Fruit fly (Drosophila melanogaster) whole organism, embryonic: ENCODE data around the gene Rab5.

ENCODE experiments used
- Aef1 ChIP-seq: fragments of 200-800 bp; sonication (Bioruptor generic); IDR thresholded peaks from 3 replicates; pipeline ENCODE4 v1.3.6; 2022; ENCODE audit warnings: missing biosample characterization, missing genetic modification characterization
- Atf6 ChIP-seq: fragments of 200-800 bp; sonication (Bioruptor generic); IDR thresholded peaks from 2 replicates; pipeline ENCODE4 v1.3.6; 2022; ENCODE audit warnings: missing biosample characterization, missing genetic modification characterization
- B-H1 ChIP-seq: fragments of 200-800 bp; sonication (Bioruptor generic); IDR thresholded peaks from 3 replicates; pipeline ENCODE4 v1.3.6; 2022; ENCODE audit warnings: missing biosample characterization, missing genetic modification characterization
- BEAF-32 ChIP-seq: fragments of 200-800 bp; sonication (Bioruptor generic); optimal IDR thresholded peaks from 3 replicates; lab custom pipeline; 2017; ENCODE audit warnings: missing biosample characterization, missing genetic modification characterization, mild to moderate bottlenecking, moderate library complexity, missing genetic modification reagents
- Blimp-1 ChIP-seq: fragments of 200-800 bp; sonication (Bioruptor generic); optimal IDR thresholded peaks from 3 replicates; lab custom pipeline; 2018; ENCODE audit warnings: missing biosample characterization, missing genetic modification characterization, mild to moderate bottlenecking, moderate library complexity, missing genetic modification reagents
- CG10366 ChIP-seq: fragments of 200-800 bp; sonication (Bioruptor generic); IDR thresholded peaks from 2 replicates; pipeline ENCODE4 v1.3.6; 2022; ENCODE audit warnings: missing biosample characterization, missing genetic modification characterization
- CG10543 ChIP-seq: fragments of 200-800 bp; sonication (Bioruptor generic); optimal IDR thresholded peaks from 3 replicates; lab custom pipeline; 2017; ENCODE audit warnings: missing biosample characterization, mild to moderate bottlenecking, missing genetic modification characterization, moderate library complexity
- CG11398 ChIP-seq: fragments of 200-800 bp; sonication (Bioruptor generic); optimal IDR thresholded peaks from 2 replicates; lab custom pipeline; 2016; ENCODE audit warnings: missing biosample characterization, missing genetic modification characterization
- CG12769 ChIP-seq: fragments of 200-800 bp; sonication (Bioruptor generic); optimal IDR thresholded peaks from 2 replicates; lab custom pipeline; 2019; ENCODE audit warnings: missing biosample characterization, mild to moderate bottlenecking, missing genetic modification characterization, moderate library complexity
- CG14710 ChIP-seq: fragments of 200-800 bp; sonication (Bioruptor generic); optimal IDR thresholded peaks from 3 replicates; lab custom pipeline; 2019; ENCODE audit warnings: missing biosample characterization, mild to moderate bottlenecking, missing genetic modification characterization, moderate library complexity
- CG15514 ChIP-seq: fragments of 200-800 bp; sonication (Bioruptor generic); optimal IDR thresholded peaks from 3 replicates; lab custom pipeline; 2017; ENCODE audit warnings: missing biosample characterization, missing genetic modification characterization, mild to moderate bottlenecking, moderate library complexity, missing genetic modification reagents
- CG15696 ChIP-seq: fragments of 200-800 bp; sonication (Bioruptor generic); optimal IDR thresholded peaks from 2 replicates; lab custom pipeline; 2019; ENCODE audit warnings: missing biosample characterization, mild to moderate bottlenecking, missing genetic modification characterization, moderate library complexity
- CG18011 ChIP-seq: fragments of 200-800 bp; sonication (Bioruptor generic); optimal IDR thresholded peaks from 2 replicates; lab custom pipeline; 2017; ENCODE audit warnings: missing biosample characterization, missing genetic modification characterization, mild to moderate bottlenecking, moderate library complexity, missing genotype
- CG2875 ChIP-seq: fragments of 200-800 bp; sonication (Bioruptor generic); optimal IDR thresholded peaks from 2 replicates; lab custom pipeline; 2017; ENCODE audit warnings: missing biosample characterization, mild to moderate bottlenecking, missing genetic modification characterization, missing genetic modification reagents
- CG31224 ChIP-seq: fragments of 200-800 bp; sonication (Bioruptor generic); IDR thresholded peaks from 2 replicates; pipeline ENCODE4 v1.3.6; 2022; ENCODE audit warnings: missing biosample characterization, missing genetic modification characterization
- CG32767 ChIP-seq: fragments of 200-800 bp; sonication (Bioruptor generic); IDR thresholded peaks from 2 replicates; pipeline ENCODE4 v1.3.6; 2022; ENCODE audit warnings: missing biosample characterization, missing genetic modification characterization
- CG32772 ChIP-seq: fragments of 200-800 bp; sonication (Bioruptor generic); IDR thresholded peaks from 2 replicates; pipeline ENCODE4 v1.3.6; 2022; ENCODE audit warnings: missing biosample characterization, missing genetic modification characterization
- CG4328 ChIP-seq: fragments of 200-800 bp; sonication (Bioruptor generic); optimal IDR thresholded peaks from 3 replicates; lab custom pipeline; 2017; ENCODE audit warnings: missing biosample characterization, missing genetic modification reagents, missing genetic modification characterization
- CG5953 ChIP-seq: fragments of 200-800 bp; sonication (Bioruptor generic); IDR thresholded peaks from 2 replicates; pipeline ENCODE4 v1.3.6; 2022; ENCODE audit warnings: missing biosample characterization, missing genetic modification characterization
- CG6254 ChIP-seq: fragments of 200-800 bp; sonication (Bioruptor generic); optimal IDR thresholded peaks from 3 replicates; lab custom pipeline; 2017; ENCODE audit warnings: mild to moderate bottlenecking, missing biosample characterization, missing genetic modification reagents, missing genetic modification characterization
- CG6272 ChIP-seq: fragments of 200-800 bp; sonication (Bioruptor generic); IDR thresholded peaks from 2 replicates; pipeline ENCODE4 v1.3.6; 2022; ENCODE audit warnings: missing biosample characterization, missing genetic modification characterization
- CG6654 ChIP-seq: fragments of 200-800 bp; sonication (Bioruptor generic); optimal IDR thresholded peaks from 2 replicates; lab custom pipeline; 2017; ENCODE audit warnings: missing biosample characterization, mild to moderate bottlenecking, missing genetic modification characterization
- CG7357 ChIP-seq: fragments of 200-800 bp; sonication (Bioruptor generic); IDR thresholded peaks from 3 replicates; pipeline ENCODE4 v1.3.6; 2022; ENCODE audit warnings: missing biosample characterization, missing genetic modification characterization
- CG9215 ChIP-seq: fragments of 200-800 bp; sonication (Bioruptor generic); IDR thresholded peaks from 2 replicates; pipeline ENCODE4 v1.3.6; 2022; ENCODE audit warnings: missing biosample characterization, missing genetic modification characterization
- CG9817 ChIP-seq: fragments of 200-800 bp; sonication (Bioruptor generic); optimal IDR thresholded peaks from 2 replicates; lab custom pipeline; 2018; ENCODE audit warnings: missing biosample characterization, mild to moderate bottlenecking, missing genetic modification characterization, moderate library complexity
- Deaf1 ChIP-seq: fragments of 200-800 bp; optimal IDR thresholded peaks from 3 replicates; lab custom pipeline; 2019; ENCODE audit warnings: missing biosample characterization, mild to moderate bottlenecking, missing genetic modification characterization, moderate library complexity
- Drgx ChIP-seq: fragments of 200-800 bp; sonication (Bioruptor generic); IDR thresholded peaks from 2 replicates; pipeline ENCODE4 v1.3.6; 2022; ENCODE audit warnings: missing biosample characterization, missing genetic modification characterization
- Gug ChIP-seq: fragments of 200-800 bp; sonication (Bioruptor generic); IDR thresholded peaks from 4 replicates; pipeline ENCODE4 v1.3.6; 2022; ENCODE audit warnings: missing biosample characterization, missing genetic modification characterization
- NC2α ChIP-seq: fragments of 200-800 bp; sonication (Bioruptor generic); optimal IDR thresholded peaks from 2 replicates; lab custom pipeline; 2016; ENCODE audit warnings: missing biosample characterization, missing genetic modification characterization
- Oli ChIP-seq: fragments of 200-800 bp; sonication (Bioruptor generic); optimal IDR thresholded peaks from 2 replicates; lab custom pipeline; 2018; ENCODE audit warnings: missing biosample characterization, mild to moderate bottlenecking, missing genetic modification characterization, moderate library complexity
- Rfx ChIP-seq: fragments of 200-800 bp; sonication (Bioruptor generic); IDR thresholded peaks from 2 replicates; pipeline ENCODE4 v1.3.6; 2022; ENCODE audit warnings: missing biosample characterization, missing genetic modification characterization
- Taf1 ChIP-seq: fragments of 200-800 bp; sonication (Bioruptor generic); IDR thresholded peaks from 2 replicates; pipeline ENCODE4 v1.3.6; 2022; ENCODE audit warnings: missing biosample characterization, missing genetic modification characterization
- ash1 ChIP-seq: fragments of 200-800 bp; sonication (Bioruptor generic); optimal IDR thresholded peaks from 2 replicates; lab custom pipeline; 2018; ENCODE audit warnings: missing biosample characterization, mild to moderate bottlenecking, missing genetic modification characterization
- caup ChIP-seq: fragments of 200-800 bp; sonication (Bioruptor generic); optimal IDR thresholded peaks from 3 replicates; lab custom pipeline; 2017; ENCODE audit warnings: missing biosample characterization, mild to moderate bottlenecking, missing genetic modification characterization, moderate library complexity; ENCODE audit not compliant: severe bottlenecking
- dimm ChIP-seq: fragments of 200-800 bp; sonication (Bioruptor generic); IDR thresholded peaks from 2 replicates; pipeline ENCODE4 v1.3.6; 2022; ENCODE audit warnings: missing biosample characterization, missing genetic modification characterization
- fd96Cb ChIP-seq: fragments of 200-800 bp; sonication (Bioruptor generic); optimal IDR thresholded peaks from 2 replicates; lab custom pipeline; 2018; ENCODE audit warnings: missing biosample characterization, mild to moderate bottlenecking, missing genetic modification characterization, moderate library complexity
- hkb ChIP-seq, 2 experiments: fragments of 200-800 bp in 1 of 2; fragments of >200 bp in 1 of 2; sonication (Bioruptor generic) in 1 of 2; IDR thresholded peaks in 1 of 2; optimal IDR thresholded peaks in 1 of 2; 2 replicates each; pipeline versions ENCODE4 v1.3.6 to Lab custom; 2017 to 2022; ENCODE audit warnings: missing biosample characterization in 1 of 2, missing genetic modification characterization in 1 of 2
- ind ChIP-seq: fragments of 200-800 bp; sonication (Bioruptor generic); optimal IDR thresholded peaks from 3 replicates; lab custom pipeline; 2016; ENCODE audit warnings: missing biosample characterization, missing genetic modification characterization
- luna ChIP-seq: fragments of 200-800 bp; sonication (Bioruptor generic); optimal IDR thresholded peaks from 2 replicates; lab custom pipeline; 2016; ENCODE audit warnings: missing biosample characterization, missing genetic modification characterization
- oc ChIP-seq: fragments of 200-800 bp; sonication (Bioruptor generic); optimal IDR thresholded peaks from 2 replicates; lab custom pipeline; 2018; ENCODE audit warnings: missing biosample characterization, mild to moderate bottlenecking, missing genetic modification characterization, moderate library complexity
- pfk ChIP-seq: fragments of 200-800 bp; sonication (Bioruptor generic); optimal IDR thresholded peaks from 2 replicates; lab custom pipeline; 2018; ENCODE audit warnings: missing biosample characterization, mild to moderate bottlenecking, missing genetic modification characterization, moderate library complexity
- run ChIP-seq: fragments of 200-800 bp; sonication (Bioruptor generic); optimal IDR thresholded peaks from 3 replicates; lab custom pipeline; 2018; ENCODE audit warnings: missing biosample characterization, mild to moderate bottlenecking, missing genetic modification characterization
- sisA ChIP-seq: fragments of 200-800 bp; sonication (Bioruptor generic); IDR thresholded peaks from 2 replicates; pipeline ENCODE4 v1.3.6; 2022; ENCODE audit warnings: missing biosample characterization, missing genetic modification characterization
- slbo ChIP-seq: fragments of 200-800 bp; sonication (Bioruptor generic); IDR thresholded peaks from 2 replicates; pipeline ENCODE4 v1.3.6; 2022; ENCODE audit warnings: missing biosample characterization, missing genetic modification characterization
- sob ChIP-seq: fragments of 200-800 bp; sonication (Bioruptor generic); IDR thresholded peaks from 2 replicates; pipeline ENCODE4 v1.3.6; 2022; ENCODE audit warnings: missing biosample characterization, missing genetic modification characterization
- sug ChIP-seq: fragments of 200-800 bp; optimal IDR thresholded peaks from 2 replicates; lab custom pipeline; 2019; ENCODE audit warnings: missing biosample characterization, mild to moderate bottlenecking, missing genetic modification characterization, moderate library complexity
- tio ChIP-seq: fragments of 200-800 bp; sonication (Bioruptor generic); optimal IDR thresholded peaks from 2 replicates; lab custom pipeline; 2017; ENCODE audit warnings: missing biosample characterization, missing genetic modification characterization, inconsistent platforms
- wdn ChIP-seq: fragments of 200-800 bp; sonication (Bioruptor generic); IDR thresholded peaks from 2 replicates; pipeline ENCODE4 v1.3.6; 2022; ENCODE audit warnings: missing biosample characterization, missing genetic modification characterization

Gene Rab5

DNA sequence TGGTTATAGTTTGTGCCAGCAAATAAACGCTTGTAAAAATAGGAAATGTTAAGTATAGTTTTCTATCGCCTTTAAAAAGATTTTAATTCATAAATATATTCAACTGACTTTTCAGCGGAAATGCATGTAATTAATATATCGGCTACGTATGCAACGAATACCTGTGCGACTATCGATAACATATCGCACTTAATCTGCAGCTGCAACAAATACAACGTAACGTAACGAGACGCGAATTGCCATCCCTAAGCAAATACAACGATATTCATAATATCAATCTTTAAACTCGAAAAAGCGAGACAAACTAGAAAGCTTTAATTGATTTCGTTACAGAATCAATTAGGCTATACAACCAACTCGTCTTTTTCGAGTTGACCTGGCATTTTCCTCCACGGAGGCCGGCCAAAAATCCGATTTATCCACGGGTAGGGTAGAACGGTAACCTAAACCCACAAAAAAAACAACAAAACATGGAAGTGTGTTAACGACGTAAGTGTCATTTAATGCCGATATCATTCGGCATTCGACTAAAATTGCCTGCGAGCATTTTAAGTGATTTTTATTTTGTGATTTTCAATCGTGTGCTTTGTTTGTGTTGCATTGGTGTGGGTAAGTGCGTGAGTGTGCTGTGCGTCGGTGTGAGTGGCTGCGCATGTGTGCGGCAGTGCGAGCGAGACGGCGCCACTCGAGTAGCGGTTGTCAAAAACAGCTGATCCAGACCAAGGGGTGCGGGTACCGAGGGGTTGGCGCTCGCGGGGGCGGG lies 10.8 kb upstream of the Rab5 start, which contains the start of gene Atxn7 (continued):
- TF ChIP-seq hkb (optimal IDR thresholded peaks at IDR 0.05; lab: Kevin White, UChicago) (no peak), hkb (GFP tag; IDR thresholded peaks at IDR 0.05; lab: Robert Waterston, UW) (peak; percentile 68), CG15514 (GFP tag; lab: Kevin White, UChicago) (peak; percentile 51), Taf1 (GFP tag; lab: Robert Waterston, UW) (no peak), Deaf1 (tag; lab: Kevin White, UChicago) (peak; percentile 20), pfk (GFP tag; lab: Kevin White, UChicago) (peak; percentile 49), B-H1 (GFP tag; lab: Robert Waterston, UW) (no peak), ind (GFP tag; lab: Kevin White, UChicago) (no peak), CG5953 (GFP tag; lab: Robert Waterston, UW) (peak; percentile 68; the same call in 1 of the 2 replicates), Drgx (GFP tag; lab: Robert Waterston, UW) (0 out of 2 replicates have a peak, but pooled peaks have one; percentile 17), CG6254 (peak; percentile 50), tio (GFP tag; lab: Kevin White, UChicago) (peak; percentile 15), CG10366 (GFP tag; lab: Robert Waterston, UW) (peak; percentile 58), Oli (tag; lab: Kevin White, UChicago) (peak; percentile 53), CG11398 (GFP tag; lab: Kevin White, UChicago) (peak; percentile 3), Blimp-1 (GFP tag; lab: Kevin White, UChicago) (peak; percentile 41), BEAF-32 (peak; percentile 95), Aef1 (peak; percentile 80), sisA (GFP tag; lab: Robert Waterston, UW) (no peak), Rfx (GFP tag; lab: Robert Waterston, UW) (peak; percentile 76), CG4328 (peak; percentile 66), CG12769 (tag; lab: Kevin White, UChicago) (peak; percentile 28), sob (GFP tag; lab: Robert Waterston, UW) (peak; percentile 72), Atf6 (peak; percentile 39), oc (tag; lab: Kevin White, UChicago) (peak; percentile 88), run (no peak), caup (GFP tag; lab: Kevin White, UChicago) (peak; percentile 82), Gug (GFP tag; lab: Robert Waterston, UW) (no peak; the same call in 3 of the 4 replicates), ash1 (GFP tag; lab: Kevin White, UChicago) (no peak), CG6654 (peak; percentile 23), CG10543 (GFP tag; lab: Kevin White, UChicago) (peak; percentile 61), wdn (GFP tag; lab: Robert Waterston, UW) (peak; percentile 44; the same call in 1 of the 2 replicates), fd96Cb (tag; lab: Kevin White, UChicago) (no peak), sug (tag; lab: Kevin White, UChicago) (peak; percentile 89), CG32767 (GFP tag; lab: Robert Waterston, UW) (0 out of 2 replicates have a peak, but pooled peaks have one; percentile 25), CG31224 (GFP tag; lab: Robert Waterston, UW) (no peak; the same call in 1 of the 2 replicates), NC2α (peak; percentile 47), CG15696 (tag; lab: Kevin White, UChicago) (no peak), CG2875 (GFP tag; lab: Kevin White, UChicago) (peak; percentile 73), CG32772 (GFP tag; lab: Robert Waterston, UW) (peak; percentile 30; the same call in 1 of the 2 replicates), CG9215 (GFP tag; lab: Robert Waterston, UW) (no peak), CG18011 (GFP tag; lab: Kevin White, UChicago) (peak; percentile 67), CG6272 (GFP tag; lab: Robert Waterston, UW) (peak; percentile 37; the same call in 1 of the 2 replicates), CG9817 (tag; lab: Kevin White, UChicago) (peak; percentile 65), dimm (GFP tag; lab: Robert Waterston, UW) (no peak), slbo (GFP tag; lab: Robert Waterston, UW) (peak; percentile 38; the same call in 1 of the 2 replicates), luna (GFP tag; lab: Kevin White, UChicago) (no peak), CG7357 (GFP tag; lab: Robert Waterston, UW) (no peak), CG14710 (tag; lab: Kevin White, UChicago) (peak; percentile 52)
